Worm (Caenorhabditis elegans): ENCODE data around the gene C18E9.2.

Gene C18E9.2

DNA sequence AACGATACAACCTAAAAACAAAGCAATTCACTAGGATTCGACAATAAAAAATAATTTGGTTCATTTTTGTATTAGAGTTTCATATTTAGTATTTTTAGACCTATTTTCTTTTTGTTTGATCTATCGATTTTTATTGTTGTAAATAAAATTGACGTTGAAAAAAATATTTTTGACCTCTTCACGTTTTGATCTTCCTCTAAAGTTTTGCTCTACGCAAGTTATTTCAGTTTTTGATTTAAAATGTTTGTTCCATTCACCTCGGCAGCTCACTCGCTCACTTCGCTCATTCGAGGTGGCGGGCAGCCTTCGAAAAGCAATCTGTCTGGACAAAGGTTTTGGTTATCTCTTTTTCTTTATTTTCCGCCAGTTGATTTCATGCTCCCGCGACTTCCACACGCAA lies 34.0 kb upstream of the C18E9.2 start, which contains the start of gene enol-1:
Gene enol-1, plus strand, starts transcription at position 235 of the 400 bp plus-strand sequence.
- no peak for TF ChIP-seq ceh-79 (tag; optimal IDR thresholded peaks at IDR 0.05)
- TF ChIP-seq pbrm-1 (GFP tag; IDR thresholded peaks at IDR 0.05), result 0 out of 2 replicates have a peak, but pooled peaks have one; percentile 19
- no peak for TF ChIP-seq ztf-25 (GFP tag; IDR thresholded peaks at IDR 0.05)
- peak; percentile 34 for TF ChIP-seq lsl-1 (GFP tag; optimal IDR thresholded peaks at IDR 0.05)
- TF ChIP-seq lin-40 (tag; optimal IDR thresholded peaks at IDR 0.05), result no peak
- TF ChIP-seq ceh-91 (GFP tag; IDR thresholded peaks at IDR 0.05), result peak; percentile 70
- TF ChIP-seq madf-6 (GFP tag; IDR thresholded peaks at IDR 0.05), result peak; percentile 90
- TF ChIP-seq Y95B8A.8 (GFP tag; IDR thresholded peaks at IDR 0.05), result peak; percentile 80; the same call in 1 of the 2 replicates
- peak; percentile 18; the same call in 1 of the 2 replicates for TF ChIP-seq mcd-1 (GFP tag; IDR thresholded peaks at IDR 0.05)
- peak; percentile 66 for TF ChIP-seq xnd-1 (tag; optimal IDR thresholded peaks at IDR 0.05)
- peak; percentile 45 for TF ChIP-seq unc-130 (GFP tag; optimal IDR thresholded peaks at IDR 0.05)
- no peak for TF ChIP-seq akir-1 (GFP tag; optimal IDR thresholded peaks at IDR 0.05)
- peak; percentile 65; the same call in 1 of the 2 replicates for TF ChIP-seq D2030.7 (GFP tag; IDR thresholded peaks at IDR 0.05)
- TF ChIP-seq hmg-1.2 (GFP tag; IDR thresholded peaks at IDR 0.05), result no peak
- TF ChIP-seq mes-4 (tag; optimal IDR thresholded peaks at IDR 0.05), result no peak
- TF ChIP-seq hlh-26 (GFP tag; conservative IDR thresholded peaks at IDR 0.05), result no peak
- no peak for TF ChIP-seq somi-1 (GFP tag; optimal IDR thresholded peaks at IDR 0.05)
- no peak for TF ChIP-seq cebp-1 (GFP tag; IDR thresholded peaks at IDR 0.05)
- TF ChIP-seq cebp-1 (tag; optimal IDR thresholded peaks at IDR 0.05), result peak; percentile 12
- TF ChIP-seq egl-44 (GFP tag; IDR thresholded peaks at IDR 0.05), result no peak
- TF ChIP-seq attf-6 (GFP tag; IDR thresholded peaks at IDR 0.05), result 0 out of 2 replicates have a peak, but pooled peaks have one; percentile 30
- no peak for TF ChIP-seq ekl-4 (GFP tag; IDR thresholded peaks at IDR 0.05)
- no peak for TF ChIP-seq lin-26 (GFP tag; IDR thresholded peaks at IDR 0.05)
- peak; percentile 33 for TF ChIP-seq dpl-1 (GFP tag; optimal IDR thresholded peaks at IDR 0.05)
- no peak for TF ChIP-seq sdz-38 (tag; optimal IDR thresholded peaks at IDR 0.05)
- peak; percentile 85 for TF ChIP-seq madf-8 (GFP tag; conservative IDR thresholded peaks at IDR 0.05)
- TF ChIP-seq nhr-90 (tag; optimal IDR thresholded peaks at IDR 0.05), result no peak
- TF ChIP-seq snpc-3.4 (tag; optimal IDR thresholded peaks at IDR 0.05), result peak; percentile 59
- no peak for TF ChIP-seq let-607 (tag; optimal IDR thresholded peaks at IDR 0.05)
- no peak for TF ChIP-seq zim-3 (tag; optimal IDR thresholded peaks at IDR 0.05)
- TF ChIP-seq F33H1.4 (GFP tag; IDR thresholded peaks at IDR 0.05), result peak; percentile 50
- TF ChIP-seq hsf-1 (GFP tag; IDR thresholded peaks at IDR 0.05), result peak; percentile 63
- TF ChIP-seq F49E8.2 (tag; optimal IDR thresholded peaks at IDR 0.05; ENCODE audit: insufficient read depth), result peak; percentile 22
- TF ChIP-seq K11D2.4 (GFP tag; IDR thresholded peaks at IDR 0.05), result 0 out of 2 replicates have a peak, but pooled peaks have one; percentile 14
- no peak for TF ChIP-seq B0019.2 (GFP tag; conservative IDR thresholded peaks at IDR 0.05)
- TF ChIP-seq rcor-1 (GFP tag; IDR thresholded peaks at IDR 0.05), result no peak
- no peak for TF ChIP-seq nhr-179 (tag; optimal IDR thresholded peaks at IDR 0.05)
- TF ChIP-seq attf-3 (GFP tag; conservative IDR thresholded peaks at IDR 0.05), result no peak
- TF ChIP-seq F23B12.7 (tag; optimal IDR thresholded peaks at IDR 0.05; ENCODE audit: insufficient read depth), result no peak
- TF ChIP-seq fkh-3 (tag; optimal IDR thresholded peaks at IDR 0.05), result no peak
- TF ChIP-seq hmg-20 (GFP tag; IDR thresholded peaks at IDR 0.05), result no peak
- TF ChIP-seq madf-3 (GFP tag; IDR thresholded peaks at IDR 0.05), result no peak; the same call in 1 of the 2 replicates
- TF ChIP-seq rec-8 (tag; optimal IDR thresholded peaks at IDR 0.05), result no peak
- TF ChIP-seq attf-5 (GFP tag; optimal IDR thresholded peaks at IDR 0.05), result no peak
- peak; percentile 10 for TF ChIP-seq tlf-1 (GFP tag; optimal IDR thresholded peaks at IDR 0.05)
- TF ChIP-seq nfya-2 (GFP tag; IDR thresholded peaks at IDR 0.05), result no peak
- TF ChIP-seq athp-1 (tag; optimal IDR thresholded peaks at IDR 0.05), result peak; percentile 5
- no peak for TF ChIP-seq egl-18 (GFP tag; IDR thresholded peaks at IDR 0.05)
